Fruit fly (Drosophila melanogaster) whole organism, prepupa: ENCODE results near the gene CG6661.

Experiments
- Blimp-1 ChIP-seq: fragments of 200-800 bp; sonication (Bioruptor generic); optimal IDR thresholded peaks from 3 replicates; lab custom pipeline; 2017; ENCODE audit warnings: missing biosample characterization, missing genetic modification characterization, mild to moderate bottlenecking, moderate library complexity, missing genetic modification reagents
- CG10631 ChIP-seq: fragments of 200-800 bp; sonication (Bioruptor generic); optimal IDR thresholded peaks from 2 replicates; lab custom pipeline; 2016; ENCODE audit warnings: missing biosample characterization, missing genetic modification characterization
- CG10669 ChIP-seq: fragments of 200-800 bp; sonication (Bioruptor generic); optimal IDR thresholded peaks from 3 replicates; lab custom pipeline; 2018; ENCODE audit warnings: missing biosample characterization, mild to moderate bottlenecking, missing genetic modification characterization, moderate library complexity
- CG11762 ChIP-seq: fragments of 200-800 bp; sonication (Bioruptor generic); optimal IDR thresholded peaks from 3 replicates; lab custom pipeline; 2016; ENCODE audit warnings: missing biosample characterization, missing genetic modification characterization; ENCODE audit not compliant: insufficient read depth
- CG11902 ChIP-seq: fragments of 200-800 bp; sonication (Bioruptor generic); optimal IDR thresholded peaks from 3 replicates; lab custom pipeline; 2016; ENCODE audit warnings: missing biosample characterization, missing genetic modification characterization
- CG15336 ChIP-seq: fragments of 200-800 bp; sonication (Bioruptor generic); IDR thresholded peaks from 2 replicates; pipeline ENCODE4 v1.3.6; 2022; ENCODE audit warnings: missing biosample characterization, missing genetic modification characterization
- CG1621 ChIP-seq: fragments of 200-800 bp; sonication (Bioruptor generic); optimal IDR thresholded peaks from 3 replicates; lab custom pipeline; 2018; ENCODE audit warnings: missing biosample characterization, mild to moderate bottlenecking, missing genetic modification characterization
- CG16779 ChIP-seq: fragments of 200-800 bp; sonication (Bioruptor generic); optimal IDR thresholded peaks from 3 replicates; lab custom pipeline; 2017; ENCODE audit warnings: missing biosample characterization, mild to moderate bottlenecking, missing genetic modification characterization
- CG3032 ChIP-seq: fragments of 200-800 bp; optimal IDR thresholded peaks from 2 replicates; lab custom pipeline; 2019; ENCODE audit warnings: missing biosample characterization, mild to moderate bottlenecking, missing genetic modification characterization, moderate library complexity
- CG31627 ChIP-seq: fragments of 200-800 bp; sonication (Bioruptor generic); optimal IDR thresholded peaks from 3 replicates; lab custom pipeline; 2016; ENCODE audit warnings: missing biosample characterization, missing genetic modification characterization
- CG32006 ChIP-seq: fragments of 200-800 bp; sonication (Bioruptor generic); optimal IDR thresholded peaks from 3 replicates; lab custom pipeline; 2017; ENCODE audit warnings: missing biosample characterization, mild to moderate bottlenecking, missing genetic modification characterization
- CG6163 ChIP-seq: fragments of 200-800 bp; sonication (Bioruptor generic); IDR thresholded peaks from 3 replicates; pipeline ENCODE4 v1.3.6; 2022; ENCODE audit warnings: missing biosample characterization, missing genetic modification characterization
- CG6276 ChIP-seq: fragments of 200-800 bp; sonication (Bioruptor generic); optimal IDR thresholded peaks from 2 replicates; lab custom pipeline; 2017; ENCODE audit warnings: missing biosample characterization, mild to moderate bottlenecking, missing genetic modification characterization
- CG6792 ChIP-seq: fragments of 200-800 bp; sonication (Bioruptor generic); optimal IDR thresholded peaks from 3 replicates; lab custom pipeline; 2016; ENCODE audit warnings: missing biosample characterization, missing genetic modification characterization
- CG6808 ChIP-seq: fragments of 200-800 bp; sonication (Bioruptor generic); optimal IDR thresholded peaks from 3 replicates; lab custom pipeline; 2017; ENCODE audit warnings: missing biosample characterization, missing genetic modification characterization, mild to moderate bottlenecking, moderate library complexity, missing genetic modification reagents
- CG8632 ChIP-seq: fragments of 200-800 bp; sonication (Bioruptor generic); optimal IDR thresholded peaks from 3 replicates; lab custom pipeline; 2016; ENCODE audit warnings: missing biosample characterization, missing genetic modification characterization
- CG9139 ChIP-seq: fragments of 200-800 bp; sonication (Bioruptor generic); optimal IDR thresholded peaks from 3 replicates; lab custom pipeline; 2017; ENCODE audit warnings: missing biosample characterization, mild to moderate bottlenecking, missing genetic modification characterization
- Eip75B ChIP-seq: fragments of 200-800 bp; sonication (Bioruptor generic); optimal IDR thresholded peaks from 3 replicates; lab custom pipeline; 2016; ENCODE audit warnings: missing biosample characterization, missing genetic modification characterization
- Eip78C ChIP-seq: fragments of 200-800 bp; sonication (Bioruptor generic); peaks from one replicate; lab custom pipeline; 2016; ENCODE audit warnings: missing biosample characterization, missing genetic modification characterization
- Eip93F ChIP-seq: fragments of 200-800 bp; sonication (Bioruptor generic); optimal IDR thresholded peaks from 2 replicates; lab custom pipeline; 2016; ENCODE audit warnings: missing biosample characterization, mild to moderate bottlenecking, missing genetic modification characterization
- Ets96B ChIP-seq: fragments of 200-800 bp; optimal IDR thresholded peaks from 2 replicates; lab custom pipeline; 2019; ENCODE audit warnings: missing biosample characterization, mild to moderate bottlenecking, missing genetic modification characterization, moderate library complexity
- Hr38 ChIP-seq: sonication (Bioruptor generic); optimal IDR thresholded peaks from 2 replicates; lab custom pipeline; 2016; ENCODE audit warnings: missing biosample characterization, missing genetic modification characterization
- Hr39 ChIP-seq: fragments of 200-800 bp; sonication (Bioruptor generic); optimal IDR thresholded peaks from 2 replicates; lab custom pipeline; 2016; ENCODE audit warnings: missing biosample characterization, missing genetic modification characterization
- Hr4 ChIP-seq: fragments of 200-800 bp; sonication (Bioruptor generic); optimal IDR thresholded peaks from 3 replicates; lab custom pipeline; 2016; ENCODE audit warnings: missing biosample characterization, missing genetic modification characterization
- Lpt ChIP-seq: fragments of 200-800 bp; sonication (Bioruptor generic); optimal IDR thresholded peaks from 3 replicates; lab custom pipeline; 2016; ENCODE audit warnings: missing biosample characterization, missing genetic modification characterization
- OdsH ChIP-seq: fragments of 200-800 bp; sonication (Bioruptor generic); optimal IDR thresholded peaks from 3 replicates; lab custom pipeline; 2016; ENCODE audit warnings: missing biosample characterization, missing genetic modification characterization
- Smox ChIP-seq: fragments of 200-800 bp; sonication (Bioruptor generic); optimal IDR thresholded peaks from 3 replicates; lab custom pipeline; 2016; ENCODE audit warnings: missing biosample characterization, missing genetic modification characterization
- Sox102F ChIP-seq: fragments of 200-800 bp; sonication (Bioruptor generic); optimal IDR thresholded peaks from 2 replicates; lab custom pipeline; 2016; ENCODE audit warnings: missing biosample characterization, mild to moderate bottlenecking, missing genetic modification characterization
- Sox14 ChIP-seq: fragments of 200-800 bp; sonication (Bioruptor generic); optimal IDR thresholded peaks from 3 replicates; lab custom pipeline; 2016; ENCODE audit warnings: missing biosample characterization, missing genetic modification characterization
- achi ChIP-seq: fragments of 200-800 bp; sonication (Bioruptor generic); optimal IDR thresholded peaks from 3 replicates; lab custom pipeline; 2016; ENCODE audit warnings: missing biosample characterization, missing genetic modification characterization
- acj6 ChIP-seq: fragments of 200-800 bp; sonication (Bioruptor generic); optimal IDR thresholded peaks from 3 replicates; lab custom pipeline; 2016; ENCODE audit warnings: missing biosample characterization, missing genetic modification characterization
- cyc ChIP-seq: fragments of 200-800 bp; sonication (Bioruptor generic); optimal IDR thresholded peaks from 3 replicates; lab custom pipeline; 2016; ENCODE audit warnings: missing biosample characterization, missing genetic modification characterization
- dac ChIP-seq: fragments of 200-800 bp; sonication (Bioruptor generic); optimal IDR thresholded peaks from 2 replicates; lab custom pipeline; 2017; ENCODE audit warnings: missing biosample characterization, mild to moderate bottlenecking, missing genetic modification characterization
- eg ChIP-seq: fragments of 200-800 bp; sonication (Bioruptor generic); IDR thresholded peaks from 3 replicates; pipeline ENCODE4 v1.3.6; 2022; ENCODE audit warnings: missing biosample characterization, missing genetic modification characterization
- esn ChIP-seq: fragments of 200-800 bp; sonication (Bioruptor generic); optimal IDR thresholded peaks from 2 replicates; lab custom pipeline; 2016; ENCODE audit warnings: missing biosample characterization, mild to moderate bottlenecking, missing genetic modification characterization, moderate library complexity
- fkh ChIP-seq: fragments of 200-800 bp; sonication (Bioruptor generic); optimal IDR thresholded peaks from 3 replicates; lab custom pipeline; 2017; ENCODE audit warnings: missing biosample characterization, mild to moderate bottlenecking, missing genetic modification characterization, moderate library complexity
- lz ChIP-seq: fragments of 200-800 bp; sonication (Bioruptor generic); optimal IDR thresholded peaks from 3 replicates; lab custom pipeline; 2016; ENCODE audit warnings: missing biosample characterization, missing genetic modification characterization
- net ChIP-seq: fragments of 200-800 bp; sonication (Bioruptor generic); optimal IDR thresholded peaks from 3 replicates; lab custom pipeline; 2016; ENCODE audit warnings: missing biosample characterization, missing genetic modification characterization
- pdm3 ChIP-seq: fragments of 200-800 bp; sonication (Bioruptor generic); optimal IDR thresholded peaks from 3 replicates; lab custom pipeline; 2016; ENCODE audit warnings: missing biosample characterization, missing genetic modification characterization
- salr ChIP-seq, 2 experiments: fragments of 200-800 bp; sonication (Bioruptor generic); optimal IDR thresholded peaks; 3 replicates each; lab custom pipeline; 2016 to 2018; ENCODE audit warnings: missing biosample characterization in 2 of 2, missing genetic modification characterization in 2 of 2, mild to moderate bottlenecking in 1 of 2
- spab ChIP-seq: fragments of 200-800 bp; sonication (Bioruptor generic); optimal IDR thresholded peaks from 2 replicates; lab custom pipeline; 2017; ENCODE audit warnings: missing biosample characterization, mild to moderate bottlenecking, missing genetic modification characterization, missing genetic modification reagents
- ss ChIP-seq, 2 experiments: fragments of 200-800 bp; sonication (Bioruptor generic); optimal IDR thresholded peaks; 2 replicates in 1 of 2; 3 replicates in 1 of 2; lab custom pipeline; 2017 to 2018; ENCODE audit warnings: mild to moderate bottlenecking in 2 of 2, missing biosample characterization in 2 of 2, missing genetic modification characterization in 2 of 2, moderate library complexity in 1 of 2
- svp ChIP-seq: fragments of 200-800 bp; sonication (Bioruptor generic); peaks from one replicate; lab custom pipeline; 2016; ENCODE audit warnings: missing biosample characterization, missing genetic modification characterization
- topi ChIP-seq: fragments of 200-800 bp; sonication (Bioruptor generic); optimal IDR thresholded peaks from 3 replicates; lab custom pipeline; 2016; ENCODE audit warnings: missing biosample characterization, missing genetic modification characterization

The CG6661 gene

dm6 chr3L:14003297-14004040, 31.1 kb upstream of the CG6661 start:
- peak; percentile 55 for TF ChIP-seq Eip78C
- TF ChIP-seq Sox102F (GFP tag; lab: Kevin White, UChicago): no peak
- no peak for TF ChIP-seq net (GFP tag; lab: Kevin White, UChicago)
- TF ChIP-seq Blimp-1: no peak
- TF ChIP-seq pdm3 (GFP tag; lab: Kevin White, UChicago): peak; percentile 15
- peak; percentile 63; the same call in 2 of the 3 replicates for TF ChIP-seq eg (GFP tag; lab: Robert Waterston, UW)
- TF ChIP-seq CG31627 (GFP tag; lab: Kevin White, UChicago): no peak
- TF ChIP-seq svp (GFP tag; lab: Kevin White, UChicago): no peak
- TF ChIP-seq Ets96B (tag; lab: Kevin White, UChicago): peak; percentile 31
- TF ChIP-seq spab (GFP tag; lab: Kevin White, UChicago): peak; percentile 8
- peak; percentile 37 for TF ChIP-seq CG10669 (GFP tag; lab: Kevin White, UChicago)
- peak; percentile 15 for TF ChIP-seq Hr39 (GFP tag; lab: Kevin White, UChicago)
- peak in 1 of 2 experiments; percentile 55 for TF ChIP-seq ss (GFP tag; optimal IDR thresholded peaks at IDR 0.05; lab: Kevin White, UChicago)
- TF ChIP-seq Eip93F: no peak
- TF ChIP-seq Lpt (GFP tag; lab: Kevin White, UChicago): no peak
- no peak for TF ChIP-seq OdsH (GFP tag; lab: Kevin White, UChicago)
- TF ChIP-seq salr (GFP tag; optimal IDR thresholded peaks at IDR 0.05; lab: Kevin White, UChicago): no peak
- no peak for TF ChIP-seq Hr38
- TF ChIP-seq esn: peak; percentile 52
- TF ChIP-seq CG6276 (GFP tag; lab: Kevin White, UChicago): no peak
- peak; percentile 22 for TF ChIP-seq CG3032
- peak; percentile 30 for TF ChIP-seq fkh (GFP tag; lab: Kevin White, UChicago)
- peak; percentile 4 for TF ChIP-seq Smox (GFP tag; lab: Kevin White, UChicago)
- TF ChIP-seq dac (GFP tag; lab: Kevin White, UChicago): peak; percentile 45
- no peak; the same call in 1 of the 2 replicates for TF ChIP-seq CG15336
- peak; percentile 14 for TF ChIP-seq CG32006
- TF ChIP-seq CG11762 (GFP tag; lab: Kevin White, UChicago): no peak
- TF ChIP-seq topi (GFP tag; lab: Kevin White, UChicago): peak; percentile 16
- TF ChIP-seq CG6792 (GFP tag; lab: Kevin White, UChicago): no peak
- TF ChIP-seq CG9139 (GFP tag; lab: Kevin White, UChicago): no peak
- TF ChIP-seq acj6 (GFP tag; lab: Kevin White, UChicago): no peak
- peak; percentile 75 for TF ChIP-seq CG6163 (GFP tag; lab: Robert Waterston, UW)
- peak; percentile 41 for TF ChIP-seq Eip75B (GFP tag; lab: Kevin White, UChicago)
- TF ChIP-seq achi (GFP tag; lab: Kevin White, UChicago): no peak
- no peak for TF ChIP-seq CG8632 (GFP tag; lab: Kevin White, UChicago)
- peak; percentile 23 for TF ChIP-seq lz
- TF ChIP-seq CG16779 (tag; lab: Kevin White, UChicago): peak; percentile 1
- TF ChIP-seq CG6808 (GFP tag; lab: Kevin White, UChicago): peak; percentile 36
- TF ChIP-seq CG10631: no peak
- no peak for TF ChIP-seq Hr4
- no peak for TF ChIP-seq cyc
- peak; percentile 47 for TF ChIP-seq Sox14
- peak; percentile 34 for TF ChIP-seq CG1621 (tag; lab: Kevin White, UChicago)
- TF ChIP-seq CG11902 (GFP tag; lab: Kevin White, UChicago): no peak
